Worm (Caenorhabditis elegans) whole organism, L4 larva: ENCODE data around the gene mig-39.
A peak's percentile ranks its signal among the peaks of the same experiment; 100 is the strongest.

Source experiments
- F26F4.8 ChIP-seq: fragments of 200-800 bp; sonication (Bioruptor generic); conservative IDR thresholded peaks from 2 replicates; pipeline ENCODE4 v1.3.6; 2022; ENCODE audit warnings: missing genetic modification characterization, missing compliant biosample characterization
- F44E2.7 ChIP-seq: fragments of 200-800 bp; sonication (Bioruptor generic); IDR thresholded peaks from 2 replicates; pipeline ENCODE4 v2.1.2; 2022; ENCODE audit warnings: missing genetic modification characterization, missing compliant biosample characterization
- R02D3.7 ChIP-seq: fragments of 150-350 bp; sonication (generic microtip); optimal IDR thresholded peaks from 3 replicates; lab custom pipeline; 2014; ENCODE audit warnings: missing biosample characterization, missing genetic modification characterization
- T26A8.4 ChIP-seq: fragments of 200-800 bp; sonication (Bioruptor generic); IDR thresholded peaks from 2 replicates; pipeline ENCODE4 v1.3.6; 2022; ENCODE audit warnings: missing genetic modification characterization, missing compliant biosample characterization
- Y105C5A.15 ChIP-seq: fragments of 200-800 bp; sonication (Bioruptor generic); IDR thresholded peaks from 2 replicates; pipeline ENCODE4 v1.3.6; 2022; ENCODE audit warnings: missing genetic modification characterization, missing compliant biosample characterization
- Y75B8A.6 ChIP-seq: fragments of 200-800 bp; sonication (Bioruptor generic); IDR thresholded peaks from 2 replicates; pipeline ENCODE4 v1.3.6; 2022; ENCODE audit warnings: missing genetic modification reagents, missing genetic modification characterization, missing compliant biosample characterization
- ZK337.2 ChIP-seq: fragments of 200-800 bp; sonication (Bioruptor generic); IDR thresholded peaks from 2 replicates; pipeline ENCODE4 v1.3.6; 2022; ENCODE audit warnings: missing genetic modification reagents, missing genetic modification characterization, missing compliant biosample characterization
- ZK546.5 ChIP-seq, 2 experiments: sonication (generic microtip); optimal IDR thresholded peaks; 2 replicates each; lab custom pipeline; 2017; ENCODE audit warnings: missing biosample characterization in 2 of 2, missing genetic modification characterization in 2 of 2
- ama-1 ChIP-seq: fragments of 150-350 bp; optimal IDR thresholded peaks from 2 replicates; lab custom pipeline; 2014; ENCODE audit warnings: inconsistent platforms, mixed read lengths
- arid-1 ChIP-seq: fragments of 200-800 bp; sonication (Bioruptor generic); conservative IDR thresholded peaks from 2 replicates; pipeline ENCODE4 v1.3.6; 2022; ENCODE audit warnings: missing genetic modification reagents, missing genetic modification characterization, missing compliant biosample characterization
- ceh-20 ChIP-seq: fragments of 200-800 bp; sonication (Bioruptor generic); IDR thresholded peaks from 2 replicates; pipeline ENCODE4 v1.3.6; 2022; ENCODE audit warnings: missing genetic modification reagents, missing genetic modification characterization, missing compliant biosample characterization
- ceh-32 ChIP-seq: sonication (generic microtip); optimal IDR thresholded peaks from 2 replicates; lab custom pipeline; 2016; ENCODE audit warnings: mild to moderate bottlenecking, missing genetic modification characterization, missing compliant biosample characterization; ENCODE audit not compliant: poor library complexity
- cey-2 ChIP-seq: sonication (generic microtip); optimal IDR thresholded peaks from 3 replicates; lab custom pipeline; 2017; ENCODE audit warnings: missing genetic modification characterization, mild to moderate bottlenecking, missing compliant biosample characterization, antibody characterized with exemption, borderline replicate concordance; ENCODE audit not compliant: insufficient read depth
- daf-16 ChIP-seq, 3 experiments: sonication (generic microtip); optimal IDR thresholded peaks; 2 replicates each; lab custom pipeline; 2016 to 2017; ENCODE audit warnings: missing genetic modification characterization in 3 of 3, missing genetic modification reagents in 3 of 3, mild to moderate bottlenecking in 2 of 3, missing compliant biosample characterization in 2 of 3, missing biosample characterization in 1 of 3, moderate library complexity in 1 of 3
- daf-8 ChIP-seq: fragments of 200-800 bp; sonication (Bioruptor generic); IDR thresholded peaks from 2 replicates; pipeline ENCODE4 v1.3.6; 2022; ENCODE audit warnings: missing genetic modification characterization, missing compliant biosample characterization
- dmd-6 ChIP-seq: fragments of 200-800 bp; sonication (Bioruptor generic); IDR thresholded peaks from 2 replicates; pipeline ENCODE4 v1.3.6; 2022; ENCODE audit warnings: missing genetic modification reagents, missing genetic modification characterization, missing compliant biosample characterization
- dmd-9 ChIP-seq: fragments of 200-800 bp; sonication (Bioruptor generic); IDR thresholded peaks from 2 replicates; pipeline ENCODE4 v1.3.6; 2022; ENCODE audit warnings: missing genetic modification reagents, missing genetic modification characterization, missing compliant biosample characterization
- duxl-1 ChIP-seq: sonication (generic microtip); optimal IDR thresholded peaks from 2 replicates; lab custom pipeline; 2016; ENCODE audit warnings: mild to moderate bottlenecking, missing genetic modification characterization, moderate library complexity, missing compliant biosample characterization; ENCODE audit not compliant: poor library complexity
- dve-1 ChIP-seq: sonication (generic microtip); optimal IDR thresholded peaks from 2 replicates; lab custom pipeline; 2017; ENCODE audit warnings: antibody characterized with exemption, mild to moderate bottlenecking, missing genetic modification characterization, missing compliant biosample characterization; ENCODE audit not compliant: insufficient read depth
- egl-27 ChIP-seq: sonication (generic microtip); optimal IDR thresholded peaks from 3 replicates; lab custom pipeline; 2017; ENCODE audit warnings: missing biosample characterization, missing genetic modification reagents, missing genetic modification characterization
- gei-8 ChIP-seq: fragments of 200-800 bp; sonication (Bioruptor generic); optimal IDR thresholded peaks from 2 replicates; lab custom pipeline; 2018; ENCODE audit warnings: mild to moderate bottlenecking, missing genetic modification characterization, missing compliant biosample characterization
- hif-1 ChIP-seq, 2 experiments: sonication (generic microtip); optimal IDR thresholded peaks; 2 replicates each; lab custom pipeline; 2016 to 2017; ENCODE audit warnings: missing compliant biosample characterization in 2 of 2, missing genetic modification characterization in 2 of 2, missing genetic modification reagents in 2 of 2, missing genotype in 2 of 2, mild to moderate bottlenecking in 1 of 2
- hlh-11 ChIP-seq: fragments of 200-800 bp; sonication (Bioruptor generic); optimal IDR thresholded peaks from 2 replicates; lab custom pipeline; 2018; ENCODE audit warnings: mild to moderate bottlenecking, missing genetic modification characterization, missing compliant biosample characterization
- hmg-1.1 ChIP-seq: fragments of 200-800 bp; sonication (Bioruptor generic); IDR thresholded peaks from 2 replicates; pipeline ENCODE4 v1.3.6; 2022; ENCODE audit warnings: missing genetic modification reagents, missing genetic modification characterization, missing compliant biosample characterization
- jun-1 ChIP-seq: fragments of 150-350 bp; optimal IDR thresholded peaks from 2 replicates; lab custom pipeline; 2014; ENCODE audit warnings: missing biosample characterization, missing genetic modification reagents, missing genetic modification characterization
- lin-15B ChIP-seq: fragments of 150-350 bp; sonication (generic microtip); optimal IDR thresholded peaks from 3 replicates; lab custom pipeline; 2014; ENCODE audit warnings: missing biosample characterization, missing genetic modification characterization
- lin-29 ChIP-seq: fragments of 200-800 bp; sonication (Bioruptor generic); IDR thresholded peaks from 2 replicates; pipeline ENCODE4 v1.3.6; 2022; ENCODE audit warnings: missing genetic modification reagents, missing genetic modification characterization, missing compliant biosample characterization
- lin-39 ChIP-seq: fragments of 150-350 bp; optimal IDR thresholded peaks from 2 replicates; lab custom pipeline; 2014; ENCODE audit warnings: missing biosample characterization, missing genetic modification reagents, missing genetic modification characterization
- lsy-2 ChIP-seq, 2 experiments: fragments of 150-350 bp in 1 of 2; sonication (generic microtip) in 1 of 2; optimal IDR thresholded peaks; 2 replicates each; lab custom pipeline; 2014 to 2017; ENCODE audit warnings: missing biosample characterization in 2 of 2, missing genetic modification characterization in 2 of 2
- madf-5 ChIP-seq, 2 experiments: fragments of 200-800 bp; sonication (Bioruptor generic); IDR thresholded peaks; 2 replicates each; pipeline ENCODE4 v1.3.6; 2022; ENCODE audit warnings: missing compliant biosample characterization in 2 of 2, missing genetic modification characterization in 2 of 2
- madf-9 ChIP-seq: fragments of 200-800 bp; sonication (Bioruptor generic); conservative IDR thresholded peaks from 2 replicates; pipeline ENCODE4 v1.3.6; 2022; ENCODE audit warnings: missing genetic modification reagents, missing genetic modification characterization, missing compliant biosample characterization
- mes-2 ChIP-seq: sonication (generic microtip); optimal IDR thresholded peaks from 2 replicates; lab custom pipeline; 2016; ENCODE audit warnings: missing genotype, mild to moderate bottlenecking, missing genetic modification characterization, missing compliant biosample characterization; ENCODE audit not compliant: poor library complexity, severe bottlenecking
- nhr-10 ChIP-seq: fragments of 150-350 bp; optimal IDR thresholded peaks from 2 replicates; lab custom pipeline; 2014; ENCODE audit warnings: missing biosample characterization, missing genetic modification characterization
- nhr-11 ChIP-seq: fragments of 150-350 bp; optimal IDR thresholded peaks from 2 replicates; lab custom pipeline; 2014; ENCODE audit warnings: missing biosample characterization, missing genetic modification characterization
- nhr-111 ChIP-seq: fragments of 200-800 bp; sonication (Bioruptor generic); optimal IDR thresholded peaks from 2 replicates; lab custom pipeline; 2018; ENCODE audit warnings: mild to moderate bottlenecking, missing genetic modification characterization, missing compliant biosample characterization
- nhr-28 ChIP-seq: fragments of 150-350 bp; optimal IDR thresholded peaks from 2 replicates; lab custom pipeline; 2014; ENCODE audit warnings: missing biosample characterization, missing genetic modification characterization
- nhr-42 ChIP-seq: fragments of 200-800 bp; sonication (Bioruptor generic); IDR thresholded peaks from 2 replicates; pipeline ENCODE4 v1.3.6; 2022; ENCODE audit warnings: missing genetic modification characterization, missing compliant biosample characterization
- nhr-76 ChIP-seq: fragments of 150-350 bp; optimal IDR thresholded peaks from 2 replicates; lab custom pipeline; 2014; ENCODE audit warnings: missing biosample characterization, missing genetic modification characterization
- php-3 ChIP-seq: fragments of 200-800 bp; sonication (Bioruptor generic); IDR thresholded peaks from 2 replicates; pipeline ENCODE4 v1.3.6; 2022; ENCODE audit warnings: missing genetic modification reagents, missing genetic modification characterization, missing compliant biosample characterization
- pqm-1 ChIP-seq: sonication (generic microtip); optimal IDR thresholded peaks from 2 replicates; lab custom pipeline; 2017; ENCODE audit warnings: missing biosample characterization, missing genetic modification characterization
- rbr-2 ChIP-seq: sonication (generic microtip); optimal IDR thresholded peaks from 2 replicates; lab custom pipeline; 2016; ENCODE audit warnings: missing genotype, missing genetic modification characterization, missing compliant biosample characterization
- skn-1 ChIP-seq: fragments of 150-350 bp; optimal IDR thresholded peaks from 2 replicates; lab custom pipeline; 2014; ENCODE audit warnings: missing biosample characterization, missing genetic modification characterization
- snpc-4 ChIP-seq: fragments of 150-350 bp; optimal IDR thresholded peaks from 2 replicates; lab custom pipeline; 2014; ENCODE audit warnings: missing biosample characterization, missing genetic modification characterization
- spr-1 ChIP-seq: sonication (generic microtip); optimal IDR thresholded peaks from 2 replicates; lab custom pipeline; 2016; ENCODE audit warnings: mild to moderate bottlenecking, missing genetic modification characterization, missing compliant biosample characterization
- spr-3 ChIP-seq: fragments of 200-800 bp; sonication (Bioruptor generic); optimal IDR thresholded peaks from 2 replicates; lab custom pipeline; 2018; ENCODE audit warnings: mild to moderate bottlenecking, missing genetic modification characterization, missing compliant biosample characterization
- unc-39 ChIP-seq: sonication (generic microtip); optimal IDR thresholded peaks from 2 replicates; lab custom pipeline; 2017; ENCODE audit warnings: missing biosample characterization, missing genetic modification characterization
- zfp-3 ChIP-seq: fragments of 200-800 bp; sonication (Bioruptor generic); conservative IDR thresholded peaks from 2 replicates; pipeline ENCODE4 v1.3.6; 2022; ENCODE audit warnings: missing genetic modification reagents, missing genetic modification characterization, missing compliant biosample characterization
- zip-11 ChIP-seq: fragments of 200-800 bp; sonication (Bioruptor generic); IDR thresholded peaks from 2 replicates; pipeline ENCODE4 v1.3.6; 2022; ENCODE audit warnings: missing genetic modification characterization, missing compliant biosample characterization
- ztf-11 ChIP-seq: fragments of 150-350 bp; optimal IDR thresholded peaks from 2 replicates; lab custom pipeline; 2014; ENCODE audit warnings: missing biosample characterization, missing genetic modification characterization

mig-39 gene

DNA sequence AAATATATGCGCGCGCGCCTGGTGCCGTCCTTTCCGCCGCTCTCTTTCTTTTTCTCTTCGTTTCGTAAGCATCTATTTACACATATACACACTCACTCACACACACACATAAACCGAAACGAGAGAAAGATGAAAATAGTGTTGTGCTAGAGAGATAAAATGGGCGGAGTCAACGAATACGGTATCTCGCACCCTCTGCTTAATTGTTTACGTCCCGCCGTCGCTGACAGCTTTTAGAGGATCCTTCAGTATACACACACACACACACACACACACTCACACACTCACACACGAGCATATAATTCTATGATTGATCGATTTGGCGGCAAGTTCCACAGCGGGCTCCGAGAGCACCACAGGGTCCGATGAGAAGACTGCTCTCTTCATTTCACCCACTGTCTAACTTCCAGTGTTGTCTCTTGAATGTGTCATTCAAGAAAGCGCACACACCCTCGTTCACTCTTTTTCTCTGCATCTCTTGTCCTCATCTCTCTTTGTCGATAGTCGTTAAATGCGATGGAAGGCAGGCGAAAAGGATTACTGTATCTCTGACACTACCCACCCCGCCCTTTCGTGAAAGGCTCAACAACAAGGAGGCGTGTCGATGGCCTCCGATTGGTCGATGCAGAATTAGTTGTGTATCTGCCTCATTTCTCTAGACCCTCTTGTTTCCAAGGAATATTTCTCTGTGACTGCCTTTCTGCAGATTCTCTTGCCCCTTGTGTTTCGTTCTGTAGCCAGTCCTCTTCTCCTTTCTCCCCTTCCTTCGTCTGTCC is 49.5 kb upstream of the mig-39 start (continued):
- TF ChIP-seq madf-9 (GFP tag; lab: Robert Waterston, UW): peak; percentile 71
- peak; percentile 91 for TF ChIP-seq T26A8.4
- no peak for TF ChIP-seq F44E2.7 (GFP tag; lab: Robert Waterston, UW)
- TF ChIP-seq lin-15B (tag; lab: Kevin White, UChicago): no peak
- no peak for TF ChIP-seq nhr-10 (tag; lab: Kevin White, UChicago)
- peak; percentile 31 for TF ChIP-seq spr-3
- TF ChIP-seq gei-8: peak; percentile 34
- peak; percentile 64; the same call in 1 of the 2 replicates for TF ChIP-seq arid-1 (GFP tag; lab: Robert Waterston, UW)
- TF ChIP-seq nhr-11 (tag; lab: Kevin White, UChicago): peak; percentile 95
- TF ChIP-seq nhr-111: no peak
- peak; percentile 24 for TF ChIP-seq nhr-76
- TF ChIP-seq jun-1 (tag; lab: Kevin White, UChicago): peak; percentile 69
- peak; percentile 94 for TF ChIP-seq hmg-1.1
- no peak for TF ChIP-seq ZK337.2 (GFP tag; lab: Robert Waterston, UW)
- peak; percentile 71 for TF ChIP-seq ceh-32 (tag; lab: Kevin White, UChicago)
- peak; percentile 23; the same call in 1 of the 2 replicates for TF ChIP-seq dmd-9 (GFP tag; lab: Robert Waterston, UW)
- TF ChIP-seq snpc-4: no peak
- TF ChIP-seq R02D3.7 (tag; lab: Kevin White, UChicago): no peak
- TF ChIP-seq madf-5 (GFP tag; IDR thresholded peaks at IDR 0.05; lab: Robert Waterston, UW): no peak
- TF ChIP-seq hlh-11 (tag; lab: Kevin White, UChicago): peak; percentile 94
- no peak for TF ChIP-seq zip-11 (GFP tag; lab: Robert Waterston, UW)
- peak; percentile 39 to 73 for TF ChIP-seq hif-1 (tag; optimal IDR thresholded peaks at IDR 0.05; lab: Kevin White, UChicago)
- no peak for TF ChIP-seq skn-1
- peak; percentile 95 for TF ChIP-seq duxl-1 (tag; lab: Kevin White, UChicago)
- peak; percentile 43 for TF ChIP-seq mes-2 (tag; lab: Kevin White, UChicago)
- TF ChIP-seq dmd-6 (GFP tag; lab: Robert Waterston, UW): peak; percentile 79
- TF ChIP-seq nhr-42: peak; percentile 39; the same call in 1 of the 2 replicates
- no peak for TF ChIP-seq daf-8 (GFP tag; lab: Robert Waterston, UW)
- peak; percentile 53 for TF ChIP-seq pqm-1 (tag; lab: Kevin White, UChicago)
- TF ChIP-seq ztf-11 (tag; lab: Kevin White, UChicago): no peak
- TF ChIP-seq unc-39: no peak
- TF ChIP-seq spr-1 (tag; lab: Kevin White, UChicago): peak; percentile 83
- no peak for TF ChIP-seq zfp-3
- no peak for TF ChIP-seq Y105C5A.15
- peak; percentile 69 for TF ChIP-seq nhr-28 (tag; lab: Kevin White, UChicago)
- TF ChIP-seq ceh-20 (GFP tag; lab: Robert Waterston, UW): peak; percentile 91
- no peak for TF ChIP-seq egl-27 (tag; lab: Kevin White, UChicago)
- no peak for TF ChIP-seq Y75B8A.6 (GFP tag; lab: Robert Waterston, UW)
- TF ChIP-seq lin-29 (GFP tag; lab: Robert Waterston, UW): no peak
- peak; percentile 57 for TF ChIP-seq lin-39 (tag; lab: Kevin White, UChicago)
- peak in 1 of 2 experiments; percentile 57 for TF ChIP-seq ZK546.5 (tag; optimal IDR thresholded peaks at IDR 0.05; lab: Kevin White, UChicago)
- TF ChIP-seq cey-2 (tag; lab: Kevin White, UChicago): no peak
- peak; percentile 86 to 90 for TF ChIP-seq daf-16 (GFP tag; optimal IDR thresholded peaks at IDR 0.05; lab: Kevin White, UChicago)
- peak; percentile 92 for TF ChIP-seq daf-16 (tag; optimal IDR thresholded peaks at IDR 0.05; lab: Kevin White, UChicago)
- TF ChIP-seq F26F4.8: no peak
- no peak for TF ChIP-seq ama-1 (lab: Kevin White, UChicago)
- peak; percentile 77 for TF ChIP-seq php-3 (GFP tag; lab: Robert Waterston, UW)
- peak; percentile 97 to 98 for TF ChIP-seq lsy-2 (tag; optimal IDR thresholded peaks at IDR 0.05; lab: Kevin White, UChicago)
- peak; percentile 95 for TF ChIP-seq dve-1
- TF ChIP-seq rbr-2 (tag; lab: Kevin White, UChicago): peak; percentile 97
